Fruit fly (Drosophila melanogaster) whole organism, adult: ENCODE results near the gene Ids.
A peak's percentile ranks its signal among the peaks of the same experiment; 100 is the strongest.

Experiments
- CG14711 ChIP-seq: fragments of 200-800 bp; sonication (Bioruptor generic); optimal IDR thresholded peaks from 2 replicates; lab custom pipeline; 2018; ENCODE audit warnings: missing biosample characterization, mild to moderate bottlenecking, missing genetic modification characterization, moderate library complexity
- CG1620 ChIP-seq: fragments of 200-800 bp; sonication (Bioruptor generic); optimal IDR thresholded peaks from 2 replicates; lab custom pipeline; 2016; ENCODE audit warnings: missing biosample characterization, missing genetic modification characterization
- CG5204 ChIP-seq: fragments of 200-800 bp; sonication (Bioruptor generic); optimal IDR thresholded peaks from 2 replicates; lab custom pipeline; 2016; ENCODE audit warnings: missing biosample characterization, missing genetic modification characterization
- CG7045 ChIP-seq: fragments of 200-800 bp; sonication (Bioruptor generic); optimal IDR thresholded peaks from 2 replicates; lab custom pipeline; 2017; ENCODE audit warnings: missing biosample characterization, mild to moderate bottlenecking, missing genetic modification characterization
- CG7101 ChIP-seq: fragments of 200-800 bp; sonication (Bioruptor generic); optimal IDR thresholded peaks from 2 replicates; lab custom pipeline; 2018; ENCODE audit warnings: missing biosample characterization, mild to moderate bottlenecking, missing genetic modification characterization, moderate library complexity
- Crg-1 ChIP-seq: fragments of 200-800 bp; sonication (Bioruptor generic); optimal IDR thresholded peaks from 2 replicates; lab custom pipeline; 2016; ENCODE audit warnings: missing biosample characterization, missing genetic modification characterization
- cic ChIP-seq: fragments of 200-800 bp; sonication (Bioruptor generic); optimal IDR thresholded peaks from 2 replicates; lab custom pipeline; 2017; ENCODE audit warnings: missing biosample characterization, mild to moderate bottlenecking, missing genetic modification characterization, moderate library complexity
- kay ChIP-seq: fragments of 200-800 bp; sonication (Bioruptor generic); peaks from one replicate; lab custom pipeline; 2016; ENCODE audit warnings: missing biosample characterization, missing genetic modification characterization, borderline replicate concordance
- pad ChIP-seq: fragments of 200-800 bp; sonication (Bioruptor generic); optimal IDR thresholded peaks from 3 replicates; lab custom pipeline; 2017; ENCODE audit warnings: missing biosample characterization, missing genetic modification characterization, mild to moderate bottlenecking, moderate library complexity, missing genetic modification reagents
- tj ChIP-seq: fragments of 200-800 bp; sonication (Bioruptor generic); optimal IDR thresholded peaks from 3 replicates; lab custom pipeline; 2017; ENCODE audit warnings: missing biosample characterization, mild to moderate bottlenecking, missing genetic modification characterization, moderate library complexity

DNA sequence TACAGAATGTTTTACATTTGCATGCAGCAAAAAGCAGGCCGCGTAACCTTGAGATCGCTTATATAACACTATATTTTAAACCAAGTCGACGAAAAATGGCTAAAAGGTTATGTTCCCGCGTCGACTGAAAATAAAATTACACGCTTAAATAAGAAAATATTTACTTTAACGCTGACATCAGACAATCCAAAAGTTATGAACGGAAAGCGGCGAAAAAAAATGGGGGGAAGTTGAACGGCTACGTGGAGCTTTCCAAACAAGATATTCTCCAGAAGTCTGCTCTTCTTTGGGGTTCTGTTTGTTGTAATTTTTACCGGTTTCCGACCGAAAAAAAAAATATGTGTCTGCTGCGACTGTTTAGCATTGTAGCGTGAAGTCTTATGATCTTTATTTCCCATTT, 33.5 kb upstream of the Ids start:
- TF ChIP-seq CG5204 (GFP tag; lab: Kevin White, UChicago) (no peak), CG1620 (GFP tag; lab: Kevin White, UChicago) (no peak), kay (GFP tag; lab: Kevin White, UChicago) (no peak), pad (GFP tag; lab: Kevin White, UChicago) (no peak), CG7101 (tag; lab: Kevin White, UChicago) (no peak), cic (no peak), Crg-1 (GFP tag; lab: Kevin White, UChicago) (no peak), tj (GFP tag; lab: Kevin White, UChicago) (peak; percentile 80), CG7045 (GFP tag; lab: Kevin White, UChicago) (no peak), CG14711 (tag; lab: Kevin White, UChicago) (no peak)
